Worm (Caenorhabditis elegans) whole organism, young adult: ENCODE measurements around the gene nas-1.

ENCODE experiments used
- B0261.1 ChIP-seq: sonication (generic microtip); optimal IDR thresholded peaks from 2 replicates; lab custom pipeline; 2016; ENCODE audit warnings: mild to moderate bottlenecking, missing genetic modification characterization, moderate library complexity, missing compliant biosample characterization
- C06A6.2 ChIP-seq: fragments of 200-800 bp; sonication (Bioruptor generic); conservative IDR thresholded peaks from 2 replicates; pipeline ENCODE4 v1.3.6; 2022; ENCODE audit warnings: missing genetic modification characterization, missing compliant biosample characterization
- F23B12.7 ChIP-seq: sonication (generic microtip); optimal IDR thresholded peaks from 2 replicates; lab custom pipeline; 2017; ENCODE audit warnings: missing genetic modification characterization, mild to moderate bottlenecking, missing compliant biosample characterization, antibody characterized with exemption, moderate library complexity; ENCODE audit not compliant: insufficient read depth
- F37B4.10 ChIP-seq: fragments of 200-800 bp; sonication (Bioruptor generic); IDR thresholded peaks from 2 replicates; pipeline ENCODE4 v1.3.6; 2022; ENCODE audit warnings: missing genetic modification characterization, missing compliant biosample characterization
- F39B2.1 ChIP-seq: fragments of 200-800 bp; sonication (Bioruptor generic); IDR thresholded peaks from 2 replicates; pipeline ENCODE4 v1.3.6; 2022; ENCODE audit warnings: missing genetic modification reagents, missing genetic modification characterization, missing compliant biosample characterization
- F55B11.4 ChIP-seq: sonication (generic microtip); optimal IDR thresholded peaks from 2 replicates; lab custom pipeline; 2016; ENCODE audit warnings: missing compliant biosample characterization, missing genetic modification characterization, borderline replicate concordance; ENCODE audit not compliant: insufficient read depth
- F57C9.4 ChIP-seq: sonication (generic microtip); optimal IDR thresholded peaks from 2 replicates; lab custom pipeline; 2017; ENCODE audit warnings: mild to moderate bottlenecking, missing genetic modification characterization, missing compliant biosample characterization
- K12H6.12 ChIP-seq: fragments of 200-800 bp; sonication (Bioruptor generic); optimal IDR thresholded peaks from 2 replicates; lab custom pipeline; 2018; ENCODE audit warnings: mild to moderate bottlenecking, missing genetic modification characterization, missing compliant biosample characterization
- Y67H2A.10 ChIP-seq: fragments of 200-800 bp; sonication (Bioruptor generic); conservative IDR thresholded peaks from 2 replicates; pipeline ENCODE4 v1.3.6; 2022; ENCODE audit warnings: missing genetic modification reagents, missing genetic modification characterization, missing compliant biosample characterization
- Y95B8A.8 ChIP-seq: fragments of 200-800 bp; sonication (Bioruptor generic); IDR thresholded peaks from 2 replicates; pipeline ENCODE4 v1.3.6; 2022; ENCODE audit warnings: missing genetic modification reagents, missing genetic modification characterization, missing compliant biosample characterization
- atf-7 ChIP-seq: sonication (generic microtip); optimal IDR thresholded peaks from 2 replicates; lab custom pipeline; 2017; ENCODE audit warnings: mild to moderate bottlenecking, missing genetic modification characterization, missing compliant biosample characterization
- attf-5 ChIP-seq: fragments of 200-800 bp; sonication (Bioruptor generic); optimal IDR thresholded peaks from 2 replicates; lab custom pipeline; 2018; ENCODE audit warnings: mild to moderate bottlenecking, missing genetic modification characterization, missing compliant biosample characterization
- bed-1 ChIP-seq: fragments of 200-800 bp; sonication (Bioruptor generic); IDR thresholded peaks from 2 replicates; pipeline ENCODE4 v1.3.6; 2022; ENCODE audit warnings: missing genetic modification reagents, missing genetic modification characterization, missing compliant biosample characterization
- cebp-1 ChIP-seq, 2 experiments: fragments of 200-800 bp in 1 of 2; sonication (Bioruptor generic) in 1 of 2; sonication (generic microtip) in 1 of 2; IDR thresholded peaks in 1 of 2; optimal IDR thresholded peaks in 1 of 2; 2 replicates each; pipeline versions ENCODE4 v1.3.6 to Lab custom; 2017 to 2022; ENCODE audit warnings: missing compliant biosample characterization in 2 of 2, missing genetic modification characterization in 2 of 2, mild to moderate bottlenecking in 1 of 2, missing genetic modification reagents in 1 of 2, moderate library complexity in 1 of 2
- ceh-27 ChIP-seq: fragments of 200-800 bp; sonication (Bioruptor generic); optimal IDR thresholded peaks from 2 replicates; lab custom pipeline; 2018; ENCODE audit warnings: mild to moderate bottlenecking, missing genetic modification characterization, moderate library complexity, missing compliant biosample characterization
- ceh-91 ChIP-seq: fragments of 200-800 bp; sonication (Bioruptor generic); IDR thresholded peaks from 2 replicates; pipeline ENCODE4 v1.3.6; 2022; ENCODE audit warnings: missing genetic modification reagents, missing genetic modification characterization, missing compliant biosample characterization
- dox-1 ChIP-seq: fragments of 200-800 bp; sonication (Bioruptor generic); IDR thresholded peaks from 2 replicates; pipeline ENCODE4 v1.3.6; 2022; ENCODE audit warnings: missing genetic modification reagents, missing genetic modification characterization, missing compliant biosample characterization
- dpff-1 ChIP-seq: sonication (generic microtip); optimal IDR thresholded peaks from 2 replicates; lab custom pipeline; 2017; ENCODE audit warnings: mild to moderate bottlenecking, missing genetic modification characterization, missing compliant biosample characterization
- egl-18 ChIP-seq: fragments of 200-800 bp; sonication (Bioruptor generic); IDR thresholded peaks from 2 replicates; pipeline ENCODE4 v1.3.6; 2022; ENCODE audit warnings: missing genetic modification reagents, missing genetic modification characterization, missing compliant biosample characterization
- egrh-3 ChIP-seq: fragments of 200-800 bp; sonication (Bioruptor generic); IDR thresholded peaks from 2 replicates; pipeline ENCODE4 v1.3.6; 2022; ENCODE audit warnings: missing genetic modification reagents, missing genetic modification characterization, missing compliant biosample characterization
- gei-17 ChIP-seq: fragments of 200-800 bp; sonication (Bioruptor generic); optimal IDR thresholded peaks from 2 replicates; lab custom pipeline; 2018; ENCODE audit warnings: mild to moderate bottlenecking, missing genetic modification characterization, missing compliant biosample characterization
- hmg-1.2 ChIP-seq: fragments of 200-800 bp; sonication (Bioruptor generic); IDR thresholded peaks from 2 replicates; pipeline ENCODE4 v1.3.6; 2022; ENCODE audit warnings: missing genetic modification reagents, missing genetic modification characterization, missing compliant biosample characterization
- let-526 ChIP-seq: fragments of 200-800 bp; sonication (Bioruptor generic); IDR thresholded peaks from 2 replicates; pipeline ENCODE4 v1.3.6; 2022; ENCODE audit warnings: missing genetic modification reagents, missing genetic modification characterization, missing compliant biosample characterization
- lin-35 ChIP-seq, 3 experiments: fragments of 150-350 bp in 2 of 3; sonication (generic microtip) in 1 of 3; optimal IDR thresholded peaks; 2 replicates each; lab custom pipeline; 2014 to 2018; ENCODE audit warnings: missing biosample characterization in 3 of 3, missing genetic modification characterization in 3 of 3, missing genetic modification reagents in 3 of 3
- lsy-27 ChIP-seq: sonication (generic microtip); optimal IDR thresholded peaks from 2 replicates; lab custom pipeline; 2017; ENCODE audit warnings: missing genetic modification characterization, mild to moderate bottlenecking, missing compliant biosample characterization, antibody characterized with exemption, missing genotype, borderline replicate concordance; ENCODE audit not compliant: insufficient read depth
- nfyb-1 ChIP-seq: fragments of 200-800 bp; sonication (Bioruptor generic); IDR thresholded peaks from 2 replicates; pipeline ENCODE4 v1.3.6; 2022; ENCODE audit warnings: missing genetic modification reagents, missing genetic modification characterization, missing compliant biosample characterization
- nhr-80 ChIP-seq: sonication (generic microtip); optimal IDR thresholded peaks from 2 replicates; lab custom pipeline; 2016; ENCODE audit warnings: missing genetic modification characterization, missing compliant biosample characterization
- pbrm-1 ChIP-seq: fragments of 200-800 bp; sonication (Bioruptor generic); IDR thresholded peaks from 2 replicates; pipeline ENCODE4 v1.3.6; 2022; ENCODE audit warnings: missing genetic modification reagents, missing genetic modification characterization, missing compliant biosample characterization
- snpc-1.3 ChIP-seq: sonication (generic microtip); optimal IDR thresholded peaks from 2 replicates; lab custom pipeline; 2017; ENCODE audit warnings: missing genetic modification characterization, mild to moderate bottlenecking, missing compliant biosample characterization, antibody characterized with exemption, moderate library complexity, missing genotype, missing genetic modification reagents; ENCODE audit not compliant: insufficient read depth
- zfh-2 ChIP-seq: fragments of 200-800 bp; sonication (Bioruptor generic); conservative IDR thresholded peaks from 2 replicates; pipeline ENCODE4 v1.3.6; 2022; ENCODE audit warnings: missing genetic modification reagents, missing genetic modification characterization, missing compliant biosample characterization

Gene nas-1

DNA sequence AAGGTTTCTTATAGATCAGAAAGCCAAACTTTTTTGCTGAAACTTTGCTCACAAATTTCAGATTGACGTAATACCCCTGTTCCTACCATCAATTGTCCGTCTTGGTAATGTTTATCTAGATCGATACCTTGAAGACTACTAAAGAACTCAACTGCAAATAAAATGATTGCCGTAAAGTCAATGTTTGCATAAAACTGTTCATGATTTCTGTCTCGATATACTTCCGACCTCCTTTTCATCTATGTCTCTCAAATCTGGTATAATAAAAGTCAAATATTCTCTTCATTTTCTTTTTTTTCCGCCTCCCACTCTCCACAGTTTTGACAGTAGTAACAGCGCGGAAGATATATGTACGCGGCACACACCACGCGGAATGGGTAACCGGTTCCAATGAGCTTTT is at the start of gene nas-1:
TSS of gene nas-1 (plus strand) at position 301 of the 400 bp plus-strand sequence.
- TF ChIP-seq C06A6.2 (GFP tag; lab: Robert Waterston, UW): no peak
- TF ChIP-seq F55B11.4: no peak
- TF ChIP-seq zfh-2 (GFP tag; lab: Robert Waterston, UW): no peak

DNA sequence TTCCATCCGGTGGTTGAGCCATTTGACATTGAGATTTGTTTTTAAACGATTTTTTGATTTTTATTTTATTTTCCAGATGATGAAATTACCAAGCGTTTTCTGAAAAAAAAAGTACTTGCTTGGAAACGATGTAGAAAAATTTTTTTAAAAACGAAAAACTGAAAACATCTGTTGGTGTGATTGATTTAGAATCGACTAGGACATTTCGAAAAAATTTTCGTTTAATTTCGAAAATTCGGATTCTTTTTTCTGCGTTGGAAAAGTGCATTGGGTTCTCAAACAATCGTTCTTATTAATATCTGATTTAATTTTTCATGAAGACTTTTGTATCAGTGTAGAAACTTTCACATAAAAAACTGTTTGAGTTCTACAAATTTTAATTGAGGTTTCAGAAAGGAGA is 46.3 kb upstream of the nas-1 start, which contains the start of gene F53A2.9:
TSS of gene F53A2.9 (minus strand) at position 101 of the 400 bp plus-strand sequence.
- TF ChIP-seq dox-1: no peak
- TF ChIP-seq bed-1 (GFP tag; lab: Robert Waterston, UW): no peak
- TF ChIP-seq F57C9.4 (tag; lab: Kevin White, UChicago): no peak
- TF ChIP-seq B0261.1 (tag; lab: Kevin White, UChicago): no peak
- TF ChIP-seq snpc-1.3 (tag; lab: Kevin White, UChicago): no peak
- no peak for TF ChIP-seq gei-17 (GFP tag; lab: Kevin White, UChicago)
- TF ChIP-seq cebp-1 (GFP tag; IDR thresholded peaks at IDR 0.05; lab: Robert Waterston, UW): no peak
- TF ChIP-seq cebp-1 (tag; optimal IDR thresholded peaks at IDR 0.05; lab: Kevin White, UChicago): no peak
- TF ChIP-seq lsy-27 (tag; lab: Kevin White, UChicago): no peak
- no peak for TF ChIP-seq dpff-1 (tag; lab: Kevin White, UChicago)
- no peak for TF ChIP-seq F39B2.1
- TF ChIP-seq ceh-91 (GFP tag; lab: Robert Waterston, UW): no peak
- TF ChIP-seq Y67H2A.10 (GFP tag; lab: Robert Waterston, UW): no peak
- no peak for TF ChIP-seq ceh-27 (GFP tag; lab: Kevin White, UChicago)
- TF ChIP-seq pbrm-1: no peak
- no peak for TF ChIP-seq Y95B8A.8 (GFP tag; lab: Robert Waterston, UW)
- no peak for TF ChIP-seq let-526 (GFP tag; lab: Robert Waterston, UW)

ce11 chrIII:13359847-13360246 is 45.8 kb upstream of the nas-1 start:
- TF ChIP-seq hmg-1.2 (GFP tag; lab: Robert Waterston, UW) (peak; percentile 10; the same call in 1 of the 2 replicates), K12H6.12 (tag; lab: Kevin White, UChicago) (peak; percentile 40), F23B12.7 (tag; lab: Kevin White, UChicago) (peak; percentile 41), attf-5 (GFP tag; lab: Kevin White, UChicago) (peak; percentile 67), nhr-80 (peak; percentile 60), F39B2.1 (no peak)
- TF ChIP-seq, all 124 proteins: peak for 5

ce11 chrIII:13370980-13371379 is 34.6 kb upstream of the nas-1 start, which contains the start of gene T03F6.9:
Gene T03F6.9 (minus strand): TSS chrIII:13371080.
- TF ChIP-seq egl-18 (GFP tag; lab: Robert Waterston, UW) (no peak), Y67H2A.10 (GFP tag; lab: Robert Waterston, UW) (no peak)

DNA sequence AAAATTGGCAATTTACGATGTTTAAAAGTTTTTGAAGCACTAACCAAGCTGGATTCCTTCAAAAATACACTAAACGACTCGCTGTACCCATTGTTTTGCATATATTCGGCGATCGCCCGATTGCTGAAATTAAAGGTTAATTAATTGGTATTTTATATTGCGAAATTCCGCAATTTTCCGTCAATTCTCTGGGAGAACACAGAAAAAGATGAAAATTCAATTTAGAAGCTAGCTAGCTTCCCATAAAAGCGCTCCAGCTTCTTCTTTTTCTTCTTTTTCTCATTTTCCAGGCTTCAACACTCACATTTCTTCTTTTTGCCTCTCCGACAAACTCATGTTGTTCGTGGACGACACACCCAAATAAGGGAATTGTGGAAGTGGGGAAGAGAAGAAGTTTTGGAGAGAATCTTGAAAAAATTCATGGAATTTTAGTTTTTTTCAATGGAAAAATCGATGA is 29.3 kb upstream of the nas-1 start, which contains the start of gene lis-1:
TSS of gene lis-1 (minus strand) at position 407 of the 457 bp plus-strand sequence.
- no peak for TF ChIP-seq egrh-3
- TF ChIP-seq lin-35 (GFP tag; optimal IDR thresholded peaks at IDR 0.05; lab: Kevin White, UChicago): peak in 1 of 3 experiments; percentile 23
- no peak for TF ChIP-seq F37B4.10 (GFP tag; lab: Robert Waterston, UW)
- no peak for TF ChIP-seq cebp-1 (GFP tag; IDR thresholded peaks at IDR 0.05; lab: Robert Waterston, UW)
- peak; percentile 80 for TF ChIP-seq cebp-1 (tag; optimal IDR thresholded peaks at IDR 0.05; lab: Kevin White, UChicago)
- TF ChIP-seq nfyb-1 (GFP tag; lab: Robert Waterston, UW): 0 out of 2 replicates have a peak, but pooled peaks have one; percentile 10
- peak; percentile 5 for TF ChIP-seq atf-7 (tag; lab: Kevin White, UChicago)
